Fruit fly (Drosophila melanogaster): ENCODE measurements around the gene CG3008.

DNA sequence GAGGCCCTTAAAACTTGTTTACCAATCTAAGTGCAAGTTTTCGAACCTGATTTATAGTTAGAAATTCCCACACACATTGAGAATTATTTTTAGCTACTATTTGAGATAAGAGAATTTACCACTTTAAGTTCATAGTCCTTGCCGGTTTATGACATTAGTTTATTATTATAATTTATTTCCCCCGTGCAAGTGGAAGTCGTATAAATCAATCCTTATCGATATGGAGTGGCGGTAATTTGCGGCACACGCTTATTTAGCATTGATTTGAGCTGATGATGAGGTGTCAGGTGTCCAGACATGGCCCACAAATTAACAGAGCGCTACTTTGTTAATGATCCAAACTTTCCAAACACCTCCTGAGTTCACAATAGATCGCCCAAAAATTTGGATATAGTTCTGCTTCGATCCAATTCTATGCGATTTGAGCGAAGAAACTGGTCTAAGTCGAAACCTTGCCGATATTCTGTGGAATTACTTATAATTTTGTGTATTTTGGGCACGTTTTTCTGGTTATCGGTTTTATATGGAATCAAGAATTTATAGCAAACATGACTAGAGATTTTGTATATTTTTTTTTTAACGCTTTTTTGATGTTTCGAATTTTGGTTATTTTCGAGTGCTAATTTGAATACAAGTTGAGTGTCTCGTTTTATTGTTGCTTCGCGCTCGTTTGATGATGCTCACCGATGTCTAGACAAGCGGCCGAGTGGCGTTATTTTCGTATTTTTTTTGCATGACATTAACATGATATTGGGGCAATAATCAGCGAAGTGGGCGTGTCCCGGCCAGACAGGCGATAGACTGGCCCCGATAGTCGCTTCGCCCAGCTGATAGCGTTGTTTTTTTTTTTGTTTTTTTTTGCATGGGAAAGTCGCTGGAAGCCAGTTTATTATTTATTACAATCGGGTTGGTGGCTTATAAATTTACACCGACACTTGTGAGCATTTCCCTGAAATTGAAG lies 16.8 kb downstream of the CG3008 start:
- no peak for TF ChIP-seq CTCF (optimal IDR thresholded peaks at IDR 0.05)
- TF ChIP-seq CG8478 (optimal IDR thresholded peaks at IDR 0.05), result no peak

Data from S2 (cell line).